Worm (Caenorhabditis elegans): ENCODE results near the gene F37C12.18.

- no peak for TF ChIP-seq bed-3 (GFP tag; optimal IDR thresholded peaks at IDR 0.05)
- TF ChIP-seq zip-8 (tag; optimal IDR thresholded peaks at IDR 0.05): no peak
- TF ChIP-seq lin-32 (GFP tag; optimal IDR thresholded peaks at IDR 0.05): no peak
- TF ChIP-seq mep-1 (tag; optimal IDR thresholded peaks at IDR 0.05): no peak
- TF ChIP-seq cnd-1 (tag; optimal IDR thresholded peaks at IDR 0.05): no peak
- TF ChIP-seq pha-4 (tag; optimal IDR thresholded peaks at IDR 0.05): no peak
- no peak for TF ChIP-seq mab-5 (tag; optimal IDR thresholded peaks at IDR 0.05)
- no peak for TF ChIP-seq nhr-237 (tag; optimal IDR thresholded peaks at IDR 0.05)
- TF ChIP-seq nhr-76 (tag; optimal IDR thresholded peaks at IDR 0.05): no peak
- TF ChIP-seq blmp-1 (tag; optimal IDR thresholded peaks at IDR 0.05): no peak
- no peak for TF ChIP-seq unc-39 (tag; optimal IDR thresholded peaks at IDR 0.05)
- no peak for TF ChIP-seq lin-13 (tag; optimal IDR thresholded peaks at IDR 0.05)
- TF ChIP-seq unc-62 (GFP tag; optimal IDR thresholded peaks at IDR 0.05): no peak
- no peak for TF ChIP-seq nhr-12 (tag; optimal IDR thresholded peaks at IDR 0.05)
Measured at ce11 chrIII:7185473-7185872, 9.8 kb downstream of the F37C12.18 start, which contains the start of gene F37C12.14.
